Fruit fly (Drosophila melanogaster): Measurements from ENCODE around the gene wupA.

Gene wupA

dm6 chrX:18116811-18117383 lies at the start of gene wupA:
wupA (minus strand) TSS chrX:18116922.
- no peak for TF ChIP-seq CG17801 (GFP tag; optimal IDR thresholded peaks at IDR 0.05; ENCODE audit: partially characterized antibody)

DNA sequence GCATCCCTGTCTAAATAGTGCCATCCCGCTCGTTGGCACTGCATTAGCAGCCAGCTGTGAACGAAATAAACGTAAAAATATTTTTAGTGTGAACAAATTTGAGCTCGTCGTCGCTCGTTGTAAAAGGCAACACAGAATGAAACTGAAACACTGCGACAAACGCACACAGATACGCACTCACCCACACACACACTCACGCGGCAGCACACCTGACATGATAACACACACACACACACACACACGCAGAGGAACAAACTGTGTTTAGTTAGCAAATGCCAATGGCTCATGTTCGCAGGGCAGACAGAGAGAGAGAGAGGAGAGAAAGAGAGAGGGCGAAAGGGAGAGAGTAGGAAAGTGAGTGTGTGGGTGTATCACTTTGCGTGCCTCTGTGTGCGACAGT lies 42.2 kb upstream of the wupA start:
- TF ChIP-seq CG17801 (GFP tag; optimal IDR thresholded peaks at IDR 0.05; ENCODE audit: partially characterized antibody): no peak

DNA sequence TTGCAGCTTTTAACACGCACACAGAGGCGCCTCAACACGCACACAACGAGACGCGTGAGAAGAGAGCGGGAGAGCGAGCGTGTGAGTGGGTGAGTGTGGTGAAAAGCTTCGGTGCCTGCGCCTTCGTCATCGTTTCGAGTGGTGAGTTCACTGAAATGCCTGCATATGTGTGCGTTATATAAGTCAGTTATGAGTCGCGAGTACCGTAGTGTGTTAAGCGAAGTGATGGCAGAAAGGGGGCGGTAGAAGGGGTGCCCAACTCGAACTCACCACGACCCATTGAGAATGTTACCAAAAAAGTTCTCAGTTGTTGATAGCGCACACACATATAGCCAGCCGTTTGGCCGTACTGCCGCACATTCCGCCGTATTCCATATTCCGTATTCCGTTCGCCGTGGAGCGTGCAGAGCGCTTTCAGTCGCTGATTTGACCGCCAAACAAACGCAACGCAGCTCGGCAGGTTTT lies 38.3 kb upstream of the wupA start, which contains the start of gene Frq1:
Frq1 (plus strand) TSS at position 415 of the 465 bp plus-strand sequence.
- TF ChIP-seq CG17801 (GFP tag; optimal IDR thresholded peaks at IDR 0.05; ENCODE audit: partially characterized antibody): no peak

DNA sequence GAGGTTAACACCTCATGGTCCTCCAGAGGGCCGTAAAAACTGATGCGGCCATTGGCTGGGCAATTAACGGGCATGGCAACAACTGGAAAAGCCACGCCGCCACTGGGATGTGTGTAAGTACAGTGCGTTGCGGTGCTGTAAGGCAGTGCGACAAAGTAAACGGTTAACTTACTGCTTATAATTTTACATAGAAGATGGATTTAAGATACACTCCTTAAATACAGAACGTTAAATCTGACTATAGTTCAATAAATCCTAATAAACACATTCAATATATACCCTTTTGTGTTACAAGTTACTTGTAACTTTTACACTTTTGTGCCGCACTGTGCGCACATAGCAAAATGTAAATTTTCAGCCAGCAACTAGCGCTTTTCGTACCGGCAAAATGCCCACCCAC lies 36.3 kb upstream of the wupA start:
- no peak for TF ChIP-seq CG17801 (GFP tag; optimal IDR thresholded peaks at IDR 0.05; ENCODE audit: partially characterized antibody)

DNA sequence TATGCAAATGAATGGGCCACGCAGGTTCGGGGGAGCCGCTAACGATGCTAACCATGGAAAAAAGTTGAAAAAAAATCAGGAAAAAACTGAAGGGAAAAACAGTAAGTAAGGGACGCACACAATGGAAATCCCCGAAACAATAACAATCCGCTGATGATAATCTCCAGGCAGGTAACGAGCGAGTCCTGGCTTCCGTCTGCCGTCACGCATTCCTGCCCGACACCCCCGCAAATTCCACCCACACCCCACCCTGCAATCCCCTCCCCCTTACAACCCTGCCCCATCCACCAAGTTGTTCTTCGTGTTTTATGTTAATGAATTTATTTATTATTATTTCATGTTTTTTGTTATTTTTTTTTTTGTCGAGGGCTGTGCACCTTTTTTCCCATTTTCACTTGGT lies 34.6 kb upstream of the wupA start:
- TF ChIP-seq CG17801 (GFP tag; optimal IDR thresholded peaks at IDR 0.05; ENCODE audit: partially characterized antibody): no peak

DNA sequence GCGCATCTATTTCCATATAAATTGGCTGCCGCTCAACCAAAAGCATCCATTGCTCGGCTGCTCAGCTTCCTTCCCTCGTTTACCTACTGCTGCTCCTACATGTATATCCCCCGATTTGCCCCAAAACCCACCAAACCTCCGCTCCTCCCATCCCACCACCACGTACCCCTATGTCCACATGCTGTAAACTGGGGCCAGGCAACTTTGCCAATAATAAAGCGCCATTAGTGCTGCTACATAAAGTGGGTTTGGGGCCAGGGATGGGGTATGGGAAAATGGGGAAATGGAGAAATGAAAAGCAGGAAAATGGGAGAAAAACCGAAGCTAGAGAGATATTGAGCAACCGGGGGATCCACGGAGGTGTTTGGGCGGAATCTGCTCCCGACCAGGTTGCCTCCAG lies 32.6 kb upstream of the wupA start:
- TF ChIP-seq CG17801 (GFP tag; optimal IDR thresholded peaks at IDR 0.05; ENCODE audit: partially characterized antibody): no peak

dm6 chrX:18140932-18141587 lies 24.3 kb upstream of the wupA start:
- TF ChIP-seq CG17801 (GFP tag; optimal IDR thresholded peaks at IDR 0.05; ENCODE audit: partially characterized antibody): no peak

dm6 chrX:18139950-18140349 lies 23.2 kb upstream of the wupA start:
- TF ChIP-seq CG17801 (GFP tag; optimal IDR thresholded peaks at IDR 0.05; ENCODE audit: partially characterized antibody): no peak

DNA sequence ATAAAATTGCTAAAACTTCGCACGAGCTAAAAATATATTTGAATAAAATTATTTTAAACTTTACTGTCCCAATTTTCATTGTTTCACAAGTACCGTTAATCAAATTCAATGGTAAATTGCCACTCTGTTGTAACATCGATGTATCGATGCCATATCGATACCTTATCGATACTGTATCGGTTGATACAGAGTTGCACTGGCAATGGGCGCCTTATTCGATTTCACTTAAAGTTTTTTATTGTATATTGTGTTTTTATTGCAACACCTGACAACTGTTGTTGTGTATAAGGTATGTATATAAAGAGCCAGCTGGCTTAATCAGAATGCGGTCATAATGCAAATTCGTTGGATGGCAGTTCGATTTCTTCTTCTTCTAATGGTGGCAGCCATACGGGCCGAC lies 21.6 kb upstream of the wupA start, which contains the start of gene CG43229:
CG43229 (plus strand) TSS at position 246 of the 400 bp plus-strand sequence.
- TF ChIP-seq CG17801 (GFP tag; optimal IDR thresholded peaks at IDR 0.05; ENCODE audit: partially characterized antibody): no peak

- TF ChIP-seq CG17801 (GFP tag; optimal IDR thresholded peaks at IDR 0.05; ENCODE audit: partially characterized antibody): no peak
Observed at dm6 chrX:18136910-18137849, 20.5 kb upstream of the wupA start, which contains the start of gene ari-1. ari-1 (minus strand) TSS chrX:18137784.

DNA sequence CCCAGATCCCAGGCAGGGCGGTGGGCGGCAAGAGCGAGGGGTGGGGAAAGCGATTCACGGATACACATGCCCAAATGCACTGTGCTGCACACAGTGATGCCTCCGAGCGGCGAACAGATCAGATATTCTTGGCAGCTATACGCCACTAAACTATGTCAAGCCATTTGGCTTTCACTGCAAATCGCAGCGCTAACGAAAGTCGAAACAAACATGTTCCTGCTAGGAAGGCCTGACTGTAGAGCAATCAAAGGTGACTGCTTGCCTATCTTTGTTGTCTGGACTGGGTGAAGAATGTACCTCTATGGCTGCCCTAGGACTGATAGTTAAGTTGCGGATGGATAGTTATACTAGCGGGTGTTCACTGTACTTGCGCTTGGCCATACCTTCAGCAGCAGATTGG lies 19.3 kb upstream of the wupA start:
- no peak for TF ChIP-seq CG17801 (GFP tag; optimal IDR thresholded peaks at IDR 0.05; ENCODE audit: partially characterized antibody)

- no peak for TF ChIP-seq CG17801 (GFP tag; optimal IDR thresholded peaks at IDR 0.05; ENCODE audit: partially characterized antibody)
Observed at dm6 chrX:18130168-18130567, 13.4 kb upstream of the wupA start, which contains the start of gene CG43133. CG43133 (minus strand) TSS chrX:18130178.

dm6 chrX:18129297-18129696 lies 12.6 kb upstream of the wupA start:
- TF ChIP-seq CG17801 (GFP tag; optimal IDR thresholded peaks at IDR 0.05; ENCODE audit: partially characterized antibody): no peak

- TF ChIP-seq CG17801 (GFP tag; optimal IDR thresholded peaks at IDR 0.05; ENCODE audit: partially characterized antibody): no peak
Observed at dm6 chrX:18125520-18125919, 8.8 kb upstream of the wupA start.

- no peak for TF ChIP-seq CG17801 (GFP tag; optimal IDR thresholded peaks at IDR 0.05; ENCODE audit: partially characterized antibody)
Observed at dm6 chrX:18118519-18118918, 1.8 kb upstream of the wupA start.
